Worm (Caenorhabditis elegans): Measurements from ENCODE around the gene ZK637.12.

Gene ZK637.12

DNA sequence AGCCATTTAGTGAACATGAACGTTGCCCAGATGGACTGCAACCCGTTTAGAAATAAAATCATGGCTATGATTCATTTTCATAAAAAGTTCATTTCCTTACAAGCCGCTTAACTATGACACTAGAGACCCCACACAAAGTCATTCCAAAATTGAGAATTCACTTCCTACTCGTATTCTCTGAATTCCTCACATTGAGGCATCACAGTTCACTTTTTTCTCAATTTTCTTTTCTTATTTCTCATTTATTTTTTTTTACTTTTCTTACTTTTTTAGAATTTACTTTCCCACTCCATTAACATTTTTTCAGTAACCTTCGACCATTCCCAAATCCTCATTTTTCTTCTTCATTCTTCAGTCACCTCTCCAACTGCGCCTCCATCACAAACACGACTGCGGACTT lies 20.3 kb downstream of the ZK637.12 start, which contains the start of gene dhrr-1:
TSS of gene dhrr-1 (plus strand) at position 301 of the 400 bp plus-strand sequence.
- TF ChIP-seq nhr-129 (tag; optimal IDR thresholded peaks at IDR 0.05): no peak
- TF ChIP-seq blmp-1 (tag; optimal IDR thresholded peaks at IDR 0.05; ENCODE audit: insufficient read depth): no peak
- no peak for TF ChIP-seq ceh-16 (tag; optimal IDR thresholded peaks at IDR 0.05)
- no peak for TF ChIP-seq sem-4 (tag; optimal IDR thresholded peaks at IDR 0.05)
- no peak for TF ChIP-seq F13H6.1 (tag; optimal IDR thresholded peaks at IDR 0.05)
- no peak for TF ChIP-seq R02D3.7 (tag; optimal IDR thresholded peaks at IDR 0.05)
- no peak for TF ChIP-seq nhr-10 (tag; optimal IDR thresholded peaks at IDR 0.05)
- TF ChIP-seq nhr-12 (tag; optimal IDR thresholded peaks at IDR 0.05): no peak
- TF ChIP-seq elt-3 (tag; optimal IDR thresholded peaks at IDR 0.05): no peak
- TF ChIP-seq ztf-4 (tag; optimal IDR thresholded peaks at IDR 0.05): no peak
- no peak for TF ChIP-seq lsy-2 (tag; optimal IDR thresholded peaks at IDR 0.05)
- no peak for TF ChIP-seq mab-5 (tag; optimal IDR thresholded peaks at IDR 0.05)
- TF ChIP-seq C34F6.9 (tag; optimal IDR thresholded peaks at IDR 0.05): no peak
- TF ChIP-seq elt-1 (tag; optimal IDR thresholded peaks at IDR 0.05): no peak
- no peak for TF ChIP-seq lin-39 (tag; optimal IDR thresholded peaks at IDR 0.05)
- TF ChIP-seq nhr-6 (tag; optimal IDR thresholded peaks at IDR 0.05): no peak
- no peak for TF ChIP-seq Y55F3AM.14 (GFP tag; optimal IDR thresholded peaks at IDR 0.05)
- no peak for TF ChIP-seq lin-13 (GFP tag; optimal IDR thresholded peaks at IDR 0.05)

DNA sequence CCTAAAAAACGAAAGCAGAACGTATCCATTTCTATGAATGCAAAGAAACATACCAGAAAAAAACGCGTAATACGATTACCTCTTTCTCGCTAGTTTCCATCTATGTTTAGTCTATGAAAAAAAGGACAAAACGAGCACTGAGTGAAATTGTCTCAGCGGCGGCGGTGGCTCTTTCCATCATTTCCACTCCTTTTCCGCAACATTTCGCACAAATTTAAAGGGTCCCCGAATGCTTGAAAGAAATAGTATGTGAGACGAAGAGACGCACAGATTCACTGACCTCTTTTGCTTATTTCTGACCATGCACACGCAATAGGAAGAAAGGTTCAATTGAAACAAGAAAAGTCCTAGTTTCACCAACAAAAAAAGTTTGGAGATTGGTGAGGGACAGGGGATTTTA lies 22.2 kb downstream of the ZK637.12 start:
- TF ChIP-seq sma-9 (GFP tag; optimal IDR thresholded peaks at IDR 0.05): no peak
- no peak for TF ChIP-seq sma-9 (tag; optimal IDR thresholded peaks at IDR 0.05)
- no peak for TF ChIP-seq mbf-1 (tag; optimal IDR thresholded peaks at IDR 0.05)
- no peak for TF ChIP-seq crh-2 (tag; optimal IDR thresholded peaks at IDR 0.05)
- no peak for TF ChIP-seq alr-1 (tag; optimal IDR thresholded peaks at IDR 0.05)
- no peak for TF ChIP-seq elt-3 (tag; optimal IDR thresholded peaks at IDR 0.05)
- no peak for TF ChIP-seq nhr-12 (tag; optimal IDR thresholded peaks at IDR 0.05)
- TF ChIP-seq nhr-25 (tag; optimal IDR thresholded peaks at IDR 0.05): no peak
- no peak for TF ChIP-seq nhr-21 (tag; optimal IDR thresholded peaks at IDR 0.05)
- no peak for TF ChIP-seq mab-5 (tag; optimal IDR thresholded peaks at IDR 0.05)
- no peak for TF ChIP-seq blmp-1 (tag; optimal IDR thresholded peaks at IDR 0.05; ENCODE audit: insufficient read depth)
- no peak for TF ChIP-seq egl-27 (tag; optimal IDR thresholded peaks at IDR 0.05)
- no peak for TF ChIP-seq C34F6.9 (tag; optimal IDR thresholded peaks at IDR 0.05)

DNA sequence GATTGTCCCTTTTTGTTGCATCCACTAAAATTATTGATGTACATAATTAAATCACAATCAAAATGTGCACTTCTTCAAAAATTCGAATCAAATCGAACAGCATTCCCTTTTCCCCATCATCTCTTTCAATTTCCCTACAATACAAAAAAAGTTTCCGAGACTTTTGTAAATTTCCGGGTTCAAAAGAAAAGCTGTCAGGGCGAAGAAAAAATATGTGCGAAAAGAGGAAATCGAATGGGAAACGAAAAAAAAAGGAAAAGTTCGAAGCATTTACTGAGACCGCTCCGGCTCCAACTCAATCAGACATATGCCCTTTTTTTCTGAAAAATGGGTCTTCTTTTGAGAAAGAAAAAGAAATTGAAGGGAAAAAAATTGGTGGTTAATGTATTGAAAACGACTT lies 25.1 kb downstream of the ZK637.12 start:
- TF ChIP-seq lsy-2 (tag; optimal IDR thresholded peaks at IDR 0.05) (no peak), C34F6.9 (tag; optimal IDR thresholded peaks at IDR 0.05) (no peak), nhr-237 (tag; optimal IDR thresholded peaks at IDR 0.05) (no peak), lin-39 (tag; optimal IDR thresholded peaks at IDR 0.05) (no peak), Y55F3AM.14 (GFP tag; optimal IDR thresholded peaks at IDR 0.05) (no peak), nhr-129 (tag; optimal IDR thresholded peaks at IDR 0.05) (no peak), nhr-23 (tag; optimal IDR thresholded peaks at IDR 0.05) (no peak), egl-27 (tag; optimal IDR thresholded peaks at IDR 0.05) (no peak), nhr-11 (tag; optimal IDR thresholded peaks at IDR 0.05) (no peak), nhr-6 (tag; optimal IDR thresholded peaks at IDR 0.05) (no peak), lin-11 (tag; optimal IDR thresholded peaks at IDR 0.05) (no peak), ztf-1 (GFP tag; conservative IDR thresholded peaks at IDR 0.05) (no peak), F13H6.1 (tag; optimal IDR thresholded peaks at IDR 0.05) (no peak), nhr-10 (tag; optimal IDR thresholded peaks at IDR 0.05) (no peak)

DNA sequence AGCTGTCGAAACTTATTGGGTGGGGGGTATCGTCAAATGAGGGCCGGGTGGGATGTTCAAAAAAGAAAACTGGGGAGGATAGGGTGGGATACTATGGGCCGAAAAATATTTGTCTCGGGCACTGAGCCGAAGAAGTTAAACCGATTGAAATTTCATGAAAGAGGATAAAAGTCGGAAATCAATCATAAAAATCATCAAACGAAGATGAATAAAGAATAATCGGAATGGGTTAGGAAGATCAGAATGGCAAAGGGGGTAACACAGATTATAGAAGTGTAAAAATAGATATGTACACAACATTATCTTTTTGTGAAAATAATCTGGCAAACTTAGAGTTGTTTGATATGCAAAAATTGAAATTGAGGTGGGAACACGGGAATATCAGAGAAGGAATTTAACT lies 31.5 kb downstream of the ZK637.12 start:
- TF ChIP-seq blmp-1 (tag; optimal IDR thresholded peaks at IDR 0.05; ENCODE audit: insufficient read depth): no peak
- no peak for TF ChIP-seq lin-13 (GFP tag; optimal IDR thresholded peaks at IDR 0.05)
- no peak for TF ChIP-seq mab-5 (tag; optimal IDR thresholded peaks at IDR 0.05)
- no peak for TF ChIP-seq egl-27 (tag; optimal IDR thresholded peaks at IDR 0.05)
- TF ChIP-seq nhr-77 (tag; optimal IDR thresholded peaks at IDR 0.05): no peak
- no peak for TF ChIP-seq snpc-4 (tag; optimal IDR thresholded peaks at IDR 0.05)
- TF ChIP-seq crh-2 (tag; optimal IDR thresholded peaks at IDR 0.05): no peak
- no peak for TF ChIP-seq peb-1 (tag; optimal IDR thresholded peaks at IDR 0.05)
- TF ChIP-seq lsy-2 (tag; optimal IDR thresholded peaks at IDR 0.05): no peak
- TF ChIP-seq Y55F3AM.14 (GFP tag; optimal IDR thresholded peaks at IDR 0.05): no peak
- TF ChIP-seq ZK546.5 (tag; optimal IDR thresholded peaks at IDR 0.05): no peak
- no peak for TF ChIP-seq mbf-1 (tag; optimal IDR thresholded peaks at IDR 0.05)
- TF ChIP-seq gmeb-1 (tag; optimal IDR thresholded peaks at IDR 0.05): no peak
- no peak for TF ChIP-seq nhr-21 (tag; optimal IDR thresholded peaks at IDR 0.05)
- no peak for TF ChIP-seq sem-4 (tag; optimal IDR thresholded peaks at IDR 0.05)
- no peak for TF ChIP-seq fos-1 (tag; optimal IDR thresholded peaks at IDR 0.05)
- no peak for TF ChIP-seq mdl-1 (tag; optimal IDR thresholded peaks at IDR 0.05)

All from whole organism, L2 larva.